Fruit fly (Drosophila melanogaster) whole organism, embryonic: ENCODE results near the gene CG31064.

Experiments used
- C15 ChIP-seq: fragments of 200-800 bp; sonication (Bioruptor generic); IDR thresholded peaks from 3 replicates; pipeline ENCODE4 v1.3.6; 2022; ENCODE audit warnings: missing biosample characterization, missing genetic modification characterization
- CG10267 ChIP-seq: fragments of 200-800 bp; sonication (Bioruptor generic); optimal IDR thresholded peaks from 2 replicates; lab custom pipeline; 2018; ENCODE audit warnings: missing biosample characterization, mild to moderate bottlenecking, missing genetic modification characterization, moderate library complexity
- CG10979 ChIP-seq: fragments of 200-800 bp; sonication (Bioruptor generic); optimal IDR thresholded peaks from 2 replicates; lab custom pipeline; 2018; ENCODE audit warnings: missing biosample characterization, mild to moderate bottlenecking, missing genetic modification characterization, moderate library complexity
- CG11085 ChIP-seq: fragments of 200-800 bp; sonication (Bioruptor generic); IDR thresholded peaks from 2 replicates; pipeline ENCODE4 v1.3.6; 2022; ENCODE audit warnings: missing biosample characterization, missing genetic modification characterization
- CG11504 ChIP-seq: fragments of 200-800 bp; sonication (Bioruptor generic); optimal IDR thresholded peaks from 3 replicates; lab custom pipeline; 2019; ENCODE audit warnings: missing biosample characterization, mild to moderate bottlenecking, missing genetic modification characterization, moderate library complexity
- CG11560 ChIP-seq: fragments of 200-800 bp; sonication (Bioruptor generic); IDR thresholded peaks from 3 replicates; pipeline ENCODE4 v1.3.6; 2022; ENCODE audit warnings: missing biosample characterization, missing genetic modification characterization
- CG12071 ChIP-seq: fragments of 200-800 bp; sonication (Bioruptor generic); optimal IDR thresholded peaks from 3 replicates; lab custom pipeline; 2018; ENCODE audit warnings: missing biosample characterization, mild to moderate bottlenecking, missing genetic modification characterization
- CG12219 ChIP-seq: fragments of 200-800 bp; sonication (Bioruptor generic); optimal IDR thresholded peaks from 3 replicates; lab custom pipeline; 2018; ENCODE audit warnings: missing biosample characterization, mild to moderate bottlenecking, missing genetic modification characterization
- CG12744 ChIP-seq: fragments of 200-800 bp; sonication (Bioruptor generic); optimal IDR thresholded peaks from 2 replicates; lab custom pipeline; 2016; ENCODE audit warnings: missing biosample characterization, missing genetic modification characterization
- CG14965 ChIP-seq: fragments of 200-800 bp; sonication (Bioruptor generic); optimal IDR thresholded peaks from 2 replicates; lab custom pipeline; 2016; ENCODE audit warnings: missing biosample characterization, missing genetic modification characterization, borderline replicate concordance
- CG15696 ChIP-seq: fragments of 200-800 bp; sonication (Bioruptor generic); optimal IDR thresholded peaks from 2 replicates; lab custom pipeline; 2019; ENCODE audit warnings: missing biosample characterization, mild to moderate bottlenecking, missing genetic modification characterization, moderate library complexity
- CG1603 ChIP-seq: fragments of 200-800 bp; sonication (Bioruptor generic); optimal IDR thresholded peaks from 2 replicates; lab custom pipeline; 2019; ENCODE audit warnings: missing biosample characterization, mild to moderate bottlenecking, missing genetic modification characterization, moderate library complexity
- CG17361 ChIP-seq: fragments of 200-800 bp; sonication (Bioruptor generic); IDR thresholded peaks from 3 replicates; pipeline ENCODE4 v1.3.6; 2022; ENCODE audit warnings: missing biosample characterization, missing genetic modification characterization
- CG2120 ChIP-seq: fragments of 200-800 bp; sonication (Bioruptor generic); optimal IDR thresholded peaks from 3 replicates; lab custom pipeline; 2016; ENCODE audit warnings: missing biosample characterization, missing genetic modification characterization
- CG2199 ChIP-seq: fragments of 200-800 bp; sonication (Bioruptor generic); IDR thresholded peaks from 3 replicates; pipeline ENCODE4 v1.3.6; 2022; ENCODE audit warnings: missing biosample characterization, missing genetic modification characterization
- CG30403 ChIP-seq: fragments of 200-800 bp; sonication (Bioruptor generic); optimal IDR thresholded peaks from 3 replicates; lab custom pipeline; 2016; ENCODE audit warnings: missing biosample characterization, missing genetic modification characterization
- CG31365 ChIP-seq: fragments of 200-800 bp; sonication (Bioruptor generic); optimal IDR thresholded peaks from 2 replicates; lab custom pipeline; 2018; ENCODE audit warnings: missing biosample characterization, mild to moderate bottlenecking, missing genetic modification characterization
- CG3407 ChIP-seq: fragments of 200-800 bp; sonication (Bioruptor generic); optimal IDR thresholded peaks from 2 replicates; lab custom pipeline; 2018; ENCODE audit warnings: missing biosample characterization, mild to moderate bottlenecking, missing genetic modification characterization
- CG4328 ChIP-seq: fragments of 200-800 bp; sonication (Bioruptor generic); optimal IDR thresholded peaks from 3 replicates; lab custom pipeline; 2017; ENCODE audit warnings: missing biosample characterization, missing genetic modification reagents, missing genetic modification characterization
- CG4360 ChIP-seq: fragments of 200-800 bp; sonication (Bioruptor generic); IDR thresholded peaks from 2 replicates; pipeline ENCODE4 v1.3.6; 2022; ENCODE audit warnings: missing biosample characterization, missing genetic modification characterization
- CG6272 ChIP-seq: fragments of 200-800 bp; sonication (Bioruptor generic); IDR thresholded peaks from 2 replicates; pipeline ENCODE4 v1.3.6; 2022; ENCODE audit warnings: missing biosample characterization, missing genetic modification characterization
- CG7745 ChIP-seq: fragments of 200-800 bp; sonication (Bioruptor generic); optimal IDR thresholded peaks from 2 replicates; lab custom pipeline; 2018; ENCODE audit warnings: missing biosample characterization, mild to moderate bottlenecking, missing genetic modification characterization, moderate library complexity
- D19A ChIP-seq: fragments of 200-800 bp; optimal IDR thresholded peaks from 3 replicates; lab custom pipeline; 2019; ENCODE audit warnings: missing biosample characterization, mild to moderate bottlenecking, missing genetic modification characterization, moderate library complexity
- Doc2 ChIP-seq: fragments of 200-800 bp; sonication (Bioruptor generic); IDR thresholded peaks from 2 replicates; pipeline ENCODE4 v1.3.6; 2022; ENCODE audit warnings: missing biosample characterization, missing genetic modification characterization
- Dref ChIP-seq: fragments of 200-800 bp; sonication (Bioruptor generic); IDR thresholded peaks from 2 replicates; pipeline ENCODE4 v1.3.6; 2022; ENCODE audit warnings: missing biosample characterization, missing genetic modification characterization
- E2f1 ChIP-seq: fragments of 200-800 bp; sonication (Bioruptor generic); IDR thresholded peaks from 2 replicates; pipeline ENCODE4 v1.3.6; 2022; ENCODE audit warnings: missing biosample characterization, missing genetic modification characterization
- Hr51 ChIP-seq, 2 experiments: fragments of 200-800 bp; sonication (Bioruptor generic); optimal IDR thresholded peaks; 2 replicates in 1 of 2; 3 replicates in 1 of 2; lab custom pipeline; 2016 to 2018; ENCODE audit warnings: missing biosample characterization in 2 of 2, missing genetic modification characterization in 2 of 2, mild to moderate bottlenecking in 1 of 2, moderate library complexity in 1 of 2
- Sry-β ChIP-seq: fragments of 200-800 bp; sonication (Bioruptor generic); optimal IDR thresholded peaks from 2 replicates; lab custom pipeline; 2018; ENCODE audit warnings: missing biosample characterization, mild to moderate bottlenecking, missing genetic modification characterization, moderate library complexity
- Sry-δ ChIP-seq: fragments of 200-800 bp; sonication (Bioruptor generic); optimal IDR thresholded peaks from 2 replicates; lab custom pipeline; 2016; ENCODE audit warnings: missing biosample characterization, missing genetic modification characterization
- al ChIP-seq: fragments of 200-800 bp; sonication (Bioruptor generic); IDR thresholded peaks from 2 replicates; pipeline ENCODE4 v1.3.6; 2022; ENCODE audit warnings: missing biosample characterization, missing genetic modification characterization
- amos ChIP-seq: fragments of 200-800 bp; sonication (Bioruptor generic); IDR thresholded peaks from 2 replicates; pipeline ENCODE4 v1.3.6; 2022; ENCODE audit warnings: missing biosample characterization, missing genetic modification characterization; ENCODE audit not compliant: partially characterized antibody
- ap ChIP-seq: fragments of 200-800 bp; sonication (Bioruptor generic); IDR thresholded peaks from 2 replicates; pipeline ENCODE4 v1.3.6; 2022; ENCODE audit warnings: missing biosample characterization, missing genetic modification characterization
- cato ChIP-seq: fragments of 200-800 bp; sonication (Bioruptor generic); optimal IDR thresholded peaks from 2 replicates; lab custom pipeline; 2016; ENCODE audit warnings: missing biosample characterization, missing genetic modification characterization, borderline replicate concordance
- cg ChIP-seq: fragments of 200-800 bp; sonication (Bioruptor generic); optimal IDR thresholded peaks from 3 replicates; lab custom pipeline; 2019; ENCODE audit warnings: missing biosample characterization, mild to moderate bottlenecking, missing genetic modification characterization, moderate library complexity
- chif ChIP-seq, 2 experiments: fragments of 200-800 bp; sonication (Bioruptor generic); optimal IDR thresholded peaks; 3 replicates each; lab custom pipeline; 2016; ENCODE audit warnings: missing biosample characterization in 2 of 2, missing genetic modification characterization in 2 of 2
- chinmo ChIP-seq: fragments of 200-800 bp; sonication (Bioruptor generic); IDR thresholded peaks from 4 replicates; pipeline ENCODE4 v1.3.6; 2022; ENCODE audit warnings: missing biosample characterization, missing genetic modification characterization; ENCODE audit not compliant: partially characterized antibody
- dan ChIP-seq: fragments of 200-800 bp; sonication (Bioruptor generic); IDR thresholded peaks from 2 replicates; pipeline ENCODE4 v1.3.6; 2022; ENCODE audit warnings: missing biosample characterization, missing genetic modification characterization
- fd96Cb ChIP-seq: fragments of 200-800 bp; sonication (Bioruptor generic); optimal IDR thresholded peaks from 2 replicates; lab custom pipeline; 2018; ENCODE audit warnings: missing biosample characterization, mild to moderate bottlenecking, missing genetic modification characterization, moderate library complexity
- gsb-n ChIP-seq: fragments of 200-800 bp; sonication (Bioruptor generic); optimal IDR thresholded peaks from 3 replicates; lab custom pipeline; 2018; ENCODE audit warnings: missing biosample characterization, mild to moderate bottlenecking, missing genetic modification characterization
- gt ChIP-seq: fragments of 200-800 bp; sonication (Bioruptor generic); IDR thresholded peaks from 2 replicates; pipeline ENCODE4 v1.3.6; 2022; ENCODE audit warnings: missing biosample characterization, missing genetic modification characterization
- hbn ChIP-seq: fragments of 200-800 bp; sonication (Bioruptor generic); IDR thresholded peaks from 2 replicates; pipeline ENCODE4 v1.3.6; 2022; ENCODE audit warnings: missing biosample characterization, missing genetic modification characterization; ENCODE audit not compliant: partially characterized antibody
- her ChIP-seq: fragments of 200-800 bp; sonication (Bioruptor generic); optimal IDR thresholded peaks from 2 replicates; lab custom pipeline; 2016; ENCODE audit warnings: missing biosample characterization, missing genetic modification characterization
- ind ChIP-seq: fragments of 200-800 bp; sonication (Bioruptor generic); optimal IDR thresholded peaks from 3 replicates; lab custom pipeline; 2016; ENCODE audit warnings: missing biosample characterization, missing genetic modification characterization
- p53 ChIP-seq: fragments of 200-800 bp; sonication (Bioruptor generic); optimal IDR thresholded peaks from 2 replicates; lab custom pipeline; 2016; ENCODE audit warnings: missing biosample characterization, missing genetic modification characterization
- pnt ChIP-seq: fragments of 200-800 bp; sonication (Bioruptor generic); optimal IDR thresholded peaks from 3 replicates; lab custom pipeline; 2016; ENCODE audit warnings: missing biosample characterization, missing genetic modification characterization
- sens-2 ChIP-seq: fragments of 200-800 bp; sonication (Bioruptor generic); IDR thresholded peaks from 2 replicates; pipeline ENCODE4 v1.3.6; 2022; ENCODE audit warnings: missing biosample characterization, missing genetic modification characterization
- seq ChIP-seq: fragments of 200-800 bp; sonication (Bioruptor generic); IDR thresholded peaks from 2 replicates; pipeline ENCODE4 v1.3.6; 2022; ENCODE audit warnings: missing biosample characterization, missing genetic modification characterization
- so ChIP-seq: fragments of 200-800 bp; sonication (Bioruptor generic); IDR thresholded peaks from 3 replicates; pipeline ENCODE4 v1.3.6; 2022; ENCODE audit warnings: missing biosample characterization, missing genetic modification characterization
- vnd ChIP-seq: fragments of 200-800 bp; sonication (Bioruptor generic); IDR thresholded peaks from 3 replicates; pipeline ENCODE4 v1.3.6; 2022; ENCODE audit warnings: missing biosample characterization, missing genetic modification characterization; ENCODE audit not compliant: partially characterized antibody

CG31064 gene

dm6 chr3R:27274533-27275447 lies 35.9 kb upstream of the CG31064 start, which contains the start of gene CG5938 (continued):
- TF ChIP-seq CG15696 (tag; lab: Kevin White, UChicago), result peak; percentile 5
- TF ChIP-seq gsb-n (tag; lab: Kevin White, UChicago), result no peak
- TF ChIP-seq E2f1 (GFP tag; lab: Robert Waterston, UW), result no peak
- peak; percentile 50 for TF ChIP-seq CG11504
- 0 out of 3 replicates have a peak, but pooled peaks have one; percentile 31 for TF ChIP-seq so (GFP tag; lab: Robert Waterston, UW)
- peak; percentile 79 for TF ChIP-seq CG10267 (tag; lab: Kevin White, UChicago)
- no peak for TF ChIP-seq Doc2
- TF ChIP-seq ap (GFP tag; lab: Robert Waterston, UW), result no peak
- peak in 1 of 2 experiments; percentile 29 for TF ChIP-seq Hr51 (GFP tag; optimal IDR thresholded peaks at IDR 0.05; lab: Kevin White, UChicago)
- TF ChIP-seq CG1603, result peak; percentile 1
- TF ChIP-seq her (GFP tag; lab: Kevin White, UChicago), result no peak
- TF ChIP-seq CG17361 (GFP tag; lab: Robert Waterston, UW), result peak; percentile 46; the same call in 1 of the 3 replicates
- TF ChIP-seq CG11085 (GFP tag; lab: Robert Waterston, UW), result no peak
- TF ChIP-seq CG2120, result peak; percentile 20
- no peak for TF ChIP-seq sens-2
- no peak for TF ChIP-seq CG7745 (tag; lab: Kevin White, UChicago)
- no peak for TF ChIP-seq amos (GFP tag; lab: Robert Waterston, UW)
- peak; percentile 62 for TF ChIP-seq CG4360 (GFP tag; lab: Robert Waterston, UW)
- TF ChIP-seq Dref, result no peak
- no peak for TF ChIP-seq CG11560
- no peak for TF ChIP-seq dan (GFP tag; lab: Robert Waterston, UW)
- no peak for TF ChIP-seq gt
- TF ChIP-seq seq (GFP tag; lab: Robert Waterston, UW), result peak; percentile 62
- peak; percentile 2 for TF ChIP-seq D19A (tag; lab: Kevin White, UChicago)
- TF ChIP-seq CG4328 (GFP tag; lab: Kevin White, UChicago), result no peak
- no peak for TF ChIP-seq vnd (GFP tag; lab: Robert Waterston, UW)
- no peak for TF ChIP-seq CG31365 (tag; lab: Kevin White, UChicago)
- TF ChIP-seq al (GFP tag; lab: Robert Waterston, UW), result no peak
- no peak for TF ChIP-seq CG6272
- 0 out of 3 replicates have a peak, but pooled peaks have one; percentile 65 for TF ChIP-seq CG2199
- TF ChIP-seq chif (GFP tag; optimal IDR thresholded peaks at IDR 0.05; lab: Kevin White, UChicago), result no peak
- no peak for TF ChIP-seq hbn (GFP tag; lab: Robert Waterston, UW)
- TF ChIP-seq CG12219 (GFP tag; lab: Kevin White, UChicago), result no peak
- TF ChIP-seq pnt (GFP tag; lab: Kevin White, UChicago), result no peak
- no peak for TF ChIP-seq CG10979 (tag; lab: Kevin White, UChicago)
- TF ChIP-seq fd96Cb (tag; lab: Kevin White, UChicago), result no peak
- no peak for TF ChIP-seq CG14965 (GFP tag; lab: Kevin White, UChicago)
- peak; percentile 27 for TF ChIP-seq cato (GFP tag; lab: Kevin White, UChicago)
- TF ChIP-seq Sry-β (GFP tag; lab: Kevin White, UChicago), result no peak
- no peak for TF ChIP-seq CG12071 (GFP tag; lab: Kevin White, UChicago)
- no peak for TF ChIP-seq C15 (GFP tag; lab: Robert Waterston, UW)
- peak; percentile 90; the same call in 3 of the 4 replicates for TF ChIP-seq chinmo
- TF ChIP-seq ind (GFP tag; lab: Kevin White, UChicago), result peak; percentile 14
- TF ChIP-seq CG3407 (GFP tag; lab: Kevin White, UChicago), result no peak
- TF ChIP-seq cg (GFP tag; lab: Kevin White, UChicago), result peak; percentile 90
- TF ChIP-seq CG30403, result peak; percentile 43
- no peak for TF ChIP-seq p53 (GFP tag; lab: Kevin White, UChicago)
- no peak for TF ChIP-seq CG12744 (GFP tag; lab: Kevin White, UChicago)
- TF ChIP-seq Sry-δ (GFP tag; lab: Kevin White, UChicago), result no peak
